Fruit fly (Drosophila melanogaster) whole organism, embryonic: Measurements from ENCODE around the gene Spx.

Source experiments
- CG1024 ChIP-seq: fragments of 200-800 bp; sonication (Bioruptor generic); IDR thresholded peaks from 2 replicates; pipeline ENCODE4 v1.3.6; 2022; ENCODE audit warnings: missing biosample characterization, missing genetic modification characterization
- CG10431 ChIP-seq: fragments of 200-800 bp; sonication (Bioruptor generic); optimal IDR thresholded peaks from 3 replicates; lab custom pipeline; 2018; ENCODE audit warnings: missing biosample characterization, mild to moderate bottlenecking, missing genetic modification characterization
- CG12219 ChIP-seq: fragments of 200-800 bp; sonication (Bioruptor generic); optimal IDR thresholded peaks from 3 replicates; lab custom pipeline; 2018; ENCODE audit warnings: missing biosample characterization, mild to moderate bottlenecking, missing genetic modification characterization
- CG12659 ChIP-seq: fragments of 200-800 bp; sonication (Bioruptor generic); optimal IDR thresholded peaks from 3 replicates; lab custom pipeline; 2017; ENCODE audit warnings: mild to moderate bottlenecking, missing biosample characterization, missing genetic modification reagents, missing genetic modification characterization
- CG13287 ChIP-seq: fragments of 200-800 bp; sonication (Bioruptor generic); IDR thresholded peaks from 2 replicates; pipeline ENCODE4 v1.3.6; 2022; ENCODE audit warnings: missing biosample characterization, missing genetic modification characterization; ENCODE audit not compliant: partially characterized antibody
- CG14710 ChIP-seq: fragments of 200-800 bp; sonication (Bioruptor generic); optimal IDR thresholded peaks from 3 replicates; lab custom pipeline; 2019; ENCODE audit warnings: missing biosample characterization, mild to moderate bottlenecking, missing genetic modification characterization, moderate library complexity
- CG15073 ChIP-seq: fragments of 200-800 bp; sonication (Bioruptor generic); optimal IDR thresholded peaks from 2 replicates; lab custom pipeline; 2016; ENCODE audit warnings: missing biosample characterization, missing genetic modification characterization
- CG15514 ChIP-seq: fragments of 200-800 bp; sonication (Bioruptor generic); optimal IDR thresholded peaks from 3 replicates; lab custom pipeline; 2017; ENCODE audit warnings: missing biosample characterization, missing genetic modification characterization, mild to moderate bottlenecking, moderate library complexity, missing genetic modification reagents
- CG15696 ChIP-seq: fragments of 200-800 bp; sonication (Bioruptor generic); optimal IDR thresholded peaks from 2 replicates; lab custom pipeline; 2019; ENCODE audit warnings: missing biosample characterization, mild to moderate bottlenecking, missing genetic modification characterization, moderate library complexity
- CG1602 ChIP-seq: fragments of 200-800 bp; sonication (Bioruptor generic); optimal IDR thresholded peaks from 3 replicates; lab custom pipeline; 2016; ENCODE audit warnings: missing biosample characterization, missing genetic modification characterization
- CG16813 ChIP-seq: fragments of 200-800 bp; sonication (Bioruptor generic); IDR thresholded peaks from 3 replicates; pipeline ENCODE4 v1.3.6; 2022; ENCODE audit warnings: missing biosample characterization, missing genetic modification characterization; ENCODE audit not compliant: partially characterized antibody
- CG17568 ChIP-seq: fragments of 200-800 bp; sonication (Bioruptor generic); optimal IDR thresholded peaks from 2 replicates; lab custom pipeline; 2018; ENCODE audit warnings: missing biosample characterization, mild to moderate bottlenecking, missing genetic modification characterization, moderate library complexity
- CG17829 ChIP-seq: fragments of 200-800 bp; optimal IDR thresholded peaks from 2 replicates; lab custom pipeline; 2019; ENCODE audit warnings: missing biosample characterization, mild to moderate bottlenecking, missing genetic modification characterization, moderate library complexity
- CG1792 ChIP-seq: fragments of 200-800 bp; sonication (Bioruptor generic); optimal IDR thresholded peaks from 2 replicates; lab custom pipeline; 2016; ENCODE audit warnings: missing biosample characterization, missing genetic modification characterization
- CG18476 ChIP-seq: fragments of 200-800 bp; sonication (Bioruptor generic); optimal IDR thresholded peaks from 2 replicates; lab custom pipeline; 2016; ENCODE audit warnings: missing biosample characterization, mild to moderate bottlenecking, missing genetic modification characterization
- CG2129 ChIP-seq: fragments of 200-800 bp; sonication (Bioruptor generic); IDR thresholded peaks from 2 replicates; pipeline ENCODE4 v1.3.6; 2022; ENCODE audit warnings: missing biosample characterization, missing genetic modification characterization; ENCODE audit not compliant: partially characterized antibody
- CG3163 ChIP-seq: fragments of 200-800 bp; sonication (Bioruptor generic); optimal IDR thresholded peaks from 3 replicates; lab custom pipeline; 2016; ENCODE audit warnings: missing biosample characterization, missing genetic modification characterization
- CG33557 ChIP-seq: fragments of 200-800 bp; sonication (Bioruptor generic); optimal IDR thresholded peaks from 2 replicates; lab custom pipeline; 2019; ENCODE audit warnings: missing biosample characterization, mild to moderate bottlenecking, missing genetic modification characterization, moderate library complexity
- CG4617 ChIP-seq: fragments of 200-800 bp; sonication (Bioruptor generic); optimal IDR thresholded peaks from 3 replicates; lab custom pipeline; 2016; ENCODE audit warnings: missing biosample characterization, missing genetic modification characterization, borderline replicate concordance
- CG6689 ChIP-seq: fragments of 200-800 bp; sonication (Bioruptor generic); IDR thresholded peaks from 2 replicates; pipeline ENCODE4 v1.3.6; 2022; ENCODE audit warnings: missing biosample characterization, missing genetic modification characterization
- CG7928 ChIP-seq: fragments of 200-800 bp; sonication (Bioruptor generic); optimal IDR thresholded peaks from 2 replicates; lab custom pipeline; 2017; ENCODE audit warnings: missing biosample characterization, mild to moderate bottlenecking, missing genetic modification characterization
- CG7987 ChIP-seq: fragments of 200-800 bp; sonication (Bioruptor generic); optimal IDR thresholded peaks from 2 replicates; lab custom pipeline; 2018; ENCODE audit warnings: missing biosample characterization, mild to moderate bottlenecking, missing genetic modification characterization, moderate library complexity
- CG8089 ChIP-seq: fragments of 200-800 bp; sonication (Bioruptor generic); optimal IDR thresholded peaks from 3 replicates; lab custom pipeline; 2016; ENCODE audit warnings: missing biosample characterization, missing genetic modification characterization
- Dad ChIP-seq: fragments of 200-800 bp; sonication (Bioruptor generic); optimal IDR thresholded peaks from 3 replicates; lab custom pipeline; 2016; ENCODE audit warnings: missing biosample characterization, missing genetic modification characterization
- HmgD ChIP-seq: fragments of 200-800 bp; sonication (Bioruptor generic); optimal IDR thresholded peaks from 3 replicates; lab custom pipeline; 2016; ENCODE audit warnings: missing biosample characterization, missing genetic modification characterization
- Hr3 ChIP-seq: fragments of 200-800 bp; sonication (Bioruptor generic); optimal IDR thresholded peaks from 3 replicates; lab custom pipeline; 2016; ENCODE audit warnings: missing biosample characterization, missing genetic modification characterization
- MBD-R2 ChIP-seq: fragments of 200-800 bp; sonication (Bioruptor generic); IDR thresholded peaks from 2 replicates; pipeline ENCODE4 v1.3.6; 2022; ENCODE audit warnings: missing biosample characterization, missing genetic modification characterization
- Max ChIP-seq: fragments of 200-800 bp; sonication (Bioruptor generic); optimal IDR thresholded peaks from 2 replicates; lab custom pipeline; 2016; ENCODE audit warnings: missing biosample characterization, mild to moderate bottlenecking, missing genetic modification characterization
- Oaz ChIP-seq: fragments of 200-800 bp; sonication (Bioruptor generic); IDR thresholded peaks from 2 replicates; pipeline ENCODE4 v1.3.6; 2022; ENCODE audit warnings: missing biosample characterization, missing genetic modification characterization
- Opbp ChIP-seq: fragments of 200-800 bp; sonication (Bioruptor generic); IDR thresholded peaks from 3 replicates; pipeline ENCODE4 v1.3.6; 2022; ENCODE audit warnings: missing biosample characterization, missing genetic modification characterization; ENCODE audit not compliant: partially characterized antibody
- Vsx1 ChIP-seq: fragments of 200-800 bp; sonication (Bioruptor generic); optimal IDR thresholded peaks from 2 replicates; lab custom pipeline; 2017; ENCODE audit warnings: missing biosample characterization, mild to moderate bottlenecking, missing genetic modification characterization, missing genetic modification reagents
- YL-1 ChIP-seq: fragments of 200-800 bp; sonication (Bioruptor generic); optimal IDR thresholded peaks from 3 replicates; lab custom pipeline; 2017; ENCODE audit warnings: missing biosample characterization, mild to moderate bottlenecking, missing genetic modification characterization
- bcd ChIP-seq: fragments of 200-800 bp; sonication (Bioruptor generic); optimal IDR thresholded peaks from 2 replicates; lab custom pipeline; 2017; ENCODE audit warnings: missing biosample characterization, mild to moderate bottlenecking, missing genetic modification characterization
- bigmax ChIP-seq: fragments of 200-800 bp; sonication (Bioruptor generic); optimal IDR thresholded peaks from 2 replicates; lab custom pipeline; 2018; ENCODE audit warnings: missing biosample characterization, mild to moderate bottlenecking, missing genetic modification characterization
- chinmo ChIP-seq: fragments of 200-800 bp; sonication (Bioruptor generic); IDR thresholded peaks from 4 replicates; pipeline ENCODE4 v1.3.6; 2022; ENCODE audit warnings: missing biosample characterization, missing genetic modification characterization; ENCODE audit not compliant: partially characterized antibody
- dati ChIP-seq: fragments of 200-800 bp; sonication (Bioruptor generic); IDR thresholded peaks from 2 replicates; pipeline ENCODE4 v1.3.6; 2022; ENCODE audit warnings: missing biosample characterization, missing genetic modification characterization
- dysf ChIP-seq: fragments of 200-800 bp; sonication (Bioruptor generic); IDR thresholded peaks from 3 replicates; pipeline ENCODE4 v1.3.6; 2022; ENCODE audit warnings: missing biosample characterization, missing genetic modification characterization
- ftz-f1 ChIP-seq: fragments of 200-800 bp; sonication (Bioruptor generic); optimal IDR thresholded peaks from 2 replicates; lab custom pipeline; 2016; ENCODE audit warnings: missing biosample characterization, missing genetic modification characterization
- knrl ChIP-seq: fragments of 200-800 bp; sonication (Bioruptor generic); IDR thresholded peaks from 3 replicates; pipeline ENCODE4 v1.3.6; 2022; ENCODE audit warnings: missing biosample characterization, missing genetic modification characterization; ENCODE audit not compliant: partially characterized antibody
- maf-S ChIP-seq: fragments of 200-800 bp; sonication (Bioruptor generic); optimal IDR thresholded peaks from 2 replicates; lab custom pipeline; 2016; ENCODE audit warnings: missing biosample characterization, missing genetic modification characterization
- onecut ChIP-seq: fragments of 200-800 bp; sonication (Bioruptor generic); IDR thresholded peaks from 2 replicates; pipeline ENCODE4 v1.3.6; 2022; ENCODE audit warnings: missing biosample characterization, missing genetic modification characterization
- org-1 ChIP-seq: fragments of 200-800 bp; sonication (Bioruptor generic); optimal IDR thresholded peaks from 2 replicates; lab custom pipeline; 2017; ENCODE audit warnings: missing biosample characterization, missing genetic modification characterization
- pnt ChIP-seq: fragments of 200-800 bp; sonication (Bioruptor generic); optimal IDR thresholded peaks from 3 replicates; lab custom pipeline; 2016; ENCODE audit warnings: missing biosample characterization, missing genetic modification characterization
- ranshi ChIP-seq: fragments of 200-800 bp; sonication (Bioruptor generic); IDR thresholded peaks from 2 replicates; pipeline ENCODE4 v1.3.6; 2022; ENCODE audit warnings: missing biosample characterization, missing genetic modification characterization
- scrt ChIP-seq: fragments of 200-800 bp; sonication (Bioruptor generic); optimal IDR thresholded peaks from 2 replicates; lab custom pipeline; 2018; ENCODE audit warnings: missing biosample characterization, mild to moderate bottlenecking, missing genetic modification characterization, moderate library complexity
- so ChIP-seq: fragments of 200-800 bp; sonication (Bioruptor generic); IDR thresholded peaks from 3 replicates; pipeline ENCODE4 v1.3.6; 2022; ENCODE audit warnings: missing biosample characterization, missing genetic modification characterization
- stwl ChIP-seq: fragments of 200-800 bp; sonication (Bioruptor generic); optimal IDR thresholded peaks from 3 replicates; lab custom pipeline; 2018; ENCODE audit warnings: missing biosample characterization, mild to moderate bottlenecking, missing genetic modification characterization, moderate library complexity
- tna ChIP-seq: fragments of 200-800 bp; sonication (Bioruptor generic); IDR thresholded peaks from 2 replicates; pipeline ENCODE4 v1.3.6; 2022; ENCODE audit warnings: missing biosample characterization, missing genetic modification characterization; ENCODE audit not compliant: partially characterized antibody
- usp ChIP-seq: fragments of >200 bp; optimal IDR thresholded peaks from 2 replicates; lab custom pipeline; 2017; ENCODE audit warnings: missing biosample characterization, missing genetic modification characterization
- z ChIP-seq: fragments of 200-800 bp; sonication (Bioruptor generic); IDR thresholded peaks from 3 replicates; pipeline ENCODE4 v1.3.6; 2022; ENCODE audit warnings: missing biosample characterization, missing genetic modification characterization

The Spx gene

DNA sequence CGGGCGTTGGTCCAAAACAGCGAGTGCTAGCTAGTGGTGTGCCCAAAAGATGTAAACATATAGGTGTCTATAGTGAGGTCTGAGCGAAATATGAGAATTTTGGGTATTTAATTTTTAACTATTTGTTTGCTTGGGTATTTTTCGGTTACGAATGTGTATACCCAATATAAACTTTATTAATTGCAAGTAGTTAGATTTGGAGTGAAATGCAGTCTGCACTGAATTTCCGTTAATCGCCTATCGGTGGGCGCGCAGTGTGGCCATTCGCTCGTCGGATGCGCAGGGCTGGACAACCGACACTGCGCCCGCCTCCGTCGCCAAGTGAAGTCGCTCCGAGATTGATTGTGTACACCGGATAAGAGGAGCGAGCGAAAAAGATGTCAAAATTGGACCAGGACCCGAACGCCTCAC, 39.5 kb downstream of the Spx start, which contains the start of the genes CG15891 and CG3815 (continued):
- TF ChIP-seq CG2129: no peak
- no peak for TF ChIP-seq org-1 (GFP tag; lab: Kevin White, UChicago)
- TF ChIP-seq MBD-R2 (GFP tag; lab: Robert Waterston, UW): peak; percentile 93
- peak; percentile 25 for TF ChIP-seq pnt (GFP tag; lab: Kevin White, UChicago)
- no peak for TF ChIP-seq CG18476 (GFP tag; lab: Kevin White, UChicago)
- no peak for TF ChIP-seq CG17568 (GFP tag; lab: Kevin White, UChicago)
- TF ChIP-seq so: peak; percentile 62; the same call in 1 of the 3 replicates
- no peak for TF ChIP-seq ftz-f1
- peak; percentile 61 for TF ChIP-seq CG33557 (GFP tag; lab: Kevin White, UChicago)
- TF ChIP-seq CG6689: no peak; the same call in 1 of the 2 replicates
- TF ChIP-seq CG4617 (GFP tag; lab: Kevin White, UChicago): peak; percentile 71
- no peak for TF ChIP-seq Oaz
- TF ChIP-seq bcd: peak; percentile 61
- peak; percentile 3 for TF ChIP-seq HmgD (GFP tag; lab: Kevin White, UChicago)
- peak; percentile 36; the same call in 1 of the 2 replicates for TF ChIP-seq ranshi
- peak; percentile 82 for TF ChIP-seq stwl (tag; lab: Kevin White, UChicago)
- peak; percentile 93 for TF ChIP-seq CG7928 (GFP tag; lab: Kevin White, UChicago)
- TF ChIP-seq CG15696 (tag; lab: Kevin White, UChicago): peak; percentile 56
- no peak for TF ChIP-seq CG7987 (GFP tag; lab: Kevin White, UChicago)
- no peak for TF ChIP-seq CG10431 (GFP tag; lab: Kevin White, UChicago)
- no peak for TF ChIP-seq CG1602
- peak; percentile 61; the same call in 2 of the 3 replicates for TF ChIP-seq dysf (GFP tag; lab: Robert Waterston, UW)
- TF ChIP-seq, all 482 proteins: peak for 232

DNA sequence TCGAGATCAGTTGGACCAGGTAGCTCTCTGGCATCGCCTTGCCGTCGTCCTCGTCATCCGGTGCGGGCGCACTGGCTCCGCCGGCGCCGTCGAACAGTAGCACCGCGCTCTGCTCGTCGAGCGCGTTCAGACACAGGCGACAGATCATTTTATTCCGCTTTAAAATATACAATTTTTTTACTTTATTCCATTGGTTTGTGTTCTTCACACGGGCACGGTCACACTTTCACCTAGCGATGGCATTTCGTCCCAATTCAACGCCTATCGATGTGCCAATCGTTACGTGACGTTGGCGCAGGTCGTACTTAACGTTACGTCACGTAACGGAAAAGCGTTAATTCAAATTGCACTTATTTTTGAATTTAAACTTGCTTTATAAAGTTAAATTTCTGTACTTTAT, 45.4 kb downstream of the Spx start, which contains the start of gene CG12219:
Gene CG12219, minus strand, starts transcription at position 234 of the 400 bp plus-strand sequence.
- TF ChIP-seq YL-1 (peak; percentile 59), scrt (GFP tag; lab: Kevin White, UChicago) (no peak), CG18476 (GFP tag; lab: Kevin White, UChicago) (no peak), onecut (GFP tag; lab: Robert Waterston, UW) (no peak), dati (GFP tag; lab: Robert Waterston, UW) (no peak), CG1792 (no peak), CG1024 (GFP tag; lab: Robert Waterston, UW) (no peak), z (no peak), CG12659 (GFP tag; lab: Kevin White, UChicago) (peak; percentile 20), CG15073 (no peak), Opbp (GFP tag; lab: Robert Waterston, UW) (peak; percentile 63; the same call in 2 of the 3 replicates), CG16813 (GFP tag; lab: Robert Waterston, UW) (peak; percentile 42; the same call in 2 of the 3 replicates), tna (no peak), maf-S (GFP tag; lab: Kevin White, UChicago) (no peak), CG12219 (no peak), CG3163 (no peak), Hr3 (GFP tag; lab: Kevin White, UChicago) (no peak), usp (no peak), CG15514 (GFP tag; lab: Kevin White, UChicago) (peak; percentile 51), knrl (GFP tag; lab: Robert Waterston, UW) (peak; percentile 36; the same call in 1 of the 3 replicates), Max (GFP tag; lab: Kevin White, UChicago) (no peak), CG14710 (tag; lab: Kevin White, UChicago) (peak; percentile 53), CG13287 (GFP tag; lab: Robert Waterston, UW) (peak; percentile 80), CG17829 (tag; lab: Kevin White, UChicago) (no peak), Vsx1 (no peak), chinmo (GFP tag; lab: Robert Waterston, UW) (0 out of 4 replicates have a peak, but pooled peaks have one; percentile 10), CG8089 (GFP tag; lab: Kevin White, UChicago) (no peak), Dad (GFP tag; lab: Kevin White, UChicago) (no peak), bigmax (no peak)
